2 worm cellular contexts compared by ENCODE assay signal in the genomic region with DNA sequence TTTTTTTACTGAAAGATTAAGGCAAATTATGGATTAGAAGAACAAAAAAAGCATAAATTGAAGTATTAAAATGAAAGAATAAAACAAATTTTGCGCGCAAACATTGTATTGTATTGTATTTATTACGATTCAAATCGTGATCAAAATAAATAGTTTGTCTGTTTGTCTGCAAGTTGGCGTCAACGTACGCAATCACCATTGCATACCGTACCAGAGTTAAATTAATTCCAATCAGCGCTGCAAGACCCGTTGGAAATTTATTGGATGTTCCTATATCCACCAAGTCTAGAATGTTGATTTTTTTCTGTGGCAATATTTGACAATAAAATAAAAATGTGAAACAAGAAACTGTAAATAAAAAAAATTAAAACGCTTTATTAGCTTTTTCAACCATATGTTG.
TF ChIP-seq lines count a peak whose summit lies in the region.

TSS of gene heri-1 (minus strand) at position 8 of the 400 bp plus-strand sequence.

TF ChIP-seq in whole organism, L4 larva, 104 proteins besides CTCF, POLR2A, EP300 and RAD21:
- no peak for TF ChIP-seq pha-4 (GFP tag; IDR thresholded peaks at IDR 0.05; lab: Robert Waterston, UW)
- no peak for TF ChIP-seq pha-4 (tag; optimal IDR thresholded peaks at IDR 0.05; lab: Kevin White, UChicago)
- peak; percentile 70 for TF ChIP-seq unc-130 (GFP tag; optimal IDR thresholded peaks at IDR 0.05; lab: Kevin White, UChicago)
- no peak for TF ChIP-seq mdl-1 (tag; optimal IDR thresholded peaks at IDR 0.05; lab: Kevin White, UChicago)
- TF ChIP-seq ama-1 (optimal IDR thresholded peaks at IDR 0.05; lab: Kevin White, UChicago): no peak
- no peak for TF ChIP-seq daf-19 (GFP tag; conservative IDR thresholded peaks at IDR 0.05; lab: Robert Waterston, UW)
- TF ChIP-seq lsy-2 (tag; optimal IDR thresholded peaks at IDR 0.05; lab: Kevin White, UChicago): peak in 1 of 2 experiments; percentile 4

TF ChIP-seq in whole organism, young adult, 124 proteins besides CTCF, POLR2A, EP300 and RAD21:
- TF ChIP-seq let-526 (GFP tag; IDR thresholded peaks at IDR 0.05; lab: Robert Waterston, UW): no peak
- peak; percentile 46 for TF ChIP-seq xnd-1 (tag; optimal IDR thresholded peaks at IDR 0.05; lab: Kevin White, UChicago)
- TF ChIP-seq lsl-1 (GFP tag; optimal IDR thresholded peaks at IDR 0.05; lab: Kevin White, UChicago): peak; percentile 91
- TF ChIP-seq aptf-2 (GFP tag; conservative IDR thresholded peaks at IDR 0.05; lab: Robert Waterston, UW): no peak
- no peak for TF ChIP-seq F22D6.2 (tag; optimal IDR thresholded peaks at IDR 0.05; lab: Kevin White, UChicago)
- no peak for TF ChIP-seq dpff-1 (tag; optimal IDR thresholded peaks at IDR 0.05; lab: Kevin White, UChicago)
- no peak for TF ChIP-seq bed-2 (GFP tag; IDR thresholded peaks at IDR 0.05; lab: Robert Waterston, UW)
- TF ChIP-seq ZK185.1 (tag; optimal IDR thresholded peaks at IDR 0.05; lab: Kevin White, UChicago; ENCODE audit: poor library complexity, severe bottlenecking): no peak
- no peak for TF ChIP-seq unc-130 (GFP tag; optimal IDR thresholded peaks at IDR 0.05; lab: Kevin White, UChicago)
- TF ChIP-seq dpl-1 (GFP tag; optimal IDR thresholded peaks at IDR 0.05; lab: Kevin White, UChicago): peak; percentile 26
- TF ChIP-seq madf-6 (GFP tag; IDR thresholded peaks at IDR 0.05; lab: Robert Waterston, UW): peak; percentile 79
- no peak for TF ChIP-seq hsf-1 (GFP tag; IDR thresholded peaks at IDR 0.05; lab: Robert Waterston, UW)
- TF ChIP-seq mel-28 (tag; optimal IDR thresholded peaks at IDR 0.05; lab: Kevin White, UChicago; ENCODE audit: borderline replicate concordance): no peak
- TF ChIP-seq lin-54 (GFP tag; optimal IDR thresholded peaks at IDR 0.05; lab: Kevin White, UChicago): peak; percentile 3
- TF ChIP-seq hlh-26 (GFP tag; conservative IDR thresholded peaks at IDR 0.05; lab: Robert Waterston, UW): no peak
- TF ChIP-seq rcor-1 (GFP tag; IDR thresholded peaks at IDR 0.05; lab: Robert Waterston, UW): no peak
- TF ChIP-seq ceh-91 (GFP tag; IDR thresholded peaks at IDR 0.05; lab: Robert Waterston, UW): peak; percentile 75
- TF ChIP-seq snpc-1.3 (tag; optimal IDR thresholded peaks at IDR 0.05; lab: Kevin White, UChicago; ENCODE audit: insufficient read depth): no peak
- TF ChIP-seq mcd-1 (GFP tag; IDR thresholded peaks at IDR 0.05; lab: Robert Waterston, UW): no peak
- TF ChIP-seq dox-1 (GFP tag; IDR thresholded peaks at IDR 0.05; lab: Robert Waterston, UW): peak; percentile 18; the same call in 1 of the 2 replicates
- TF ChIP-seq efl-1 (GFP tag; optimal IDR thresholded peaks at IDR 0.05; lab: Kevin White, UChicago): peak; percentile 38
- TF ChIP-seq madf-8 (GFP tag; conservative IDR thresholded peaks at IDR 0.05; lab: Robert Waterston, UW): peak; percentile 70
- no peak for TF ChIP-seq let-607 (tag; optimal IDR thresholded peaks at IDR 0.05; lab: Kevin White, UChicago)
- no peak for TF ChIP-seq ztf-28 (GFP tag; IDR thresholded peaks at IDR 0.05; lab: Robert Waterston, UW)
- TF ChIP-seq F57C9.4 (tag; optimal IDR thresholded peaks at IDR 0.05; lab: Kevin White, UChicago): no peak
- TF ChIP-seq Y53G8AR.9 (GFP tag; conservative IDR thresholded peaks at IDR 0.05; lab: Robert Waterston, UW): no peak
- peak; percentile 83 for TF ChIP-seq F33H1.4 (GFP tag; IDR thresholded peaks at IDR 0.05; lab: Robert Waterston, UW)
- TF ChIP-seq D2030.7 (GFP tag; IDR thresholded peaks at IDR 0.05; lab: Robert Waterston, UW): peak; percentile 66
- no peak for TF ChIP-seq ama-1 (optimal IDR thresholded peaks at IDR 0.05; lab: Kevin White, UChicago)
- TF ChIP-seq ama-1 (GFP tag; optimal IDR thresholded peaks at IDR 0.05; lab: Kevin White, UChicago): no peak
- TF ChIP-seq gei-17 (GFP tag; optimal IDR thresholded peaks at IDR 0.05; lab: Kevin White, UChicago): no peak
- TF ChIP-seq B0261.1 (tag; optimal IDR thresholded peaks at IDR 0.05; lab: Kevin White, UChicago): no peak
- TF ChIP-seq pha-4 (tag; optimal IDR thresholded peaks at IDR 0.05; lab: Kevin White, UChicago): no peak
- TF ChIP-seq ztf-22 (GFP tag; optimal IDR thresholded peaks at IDR 0.05; lab: Kevin White, UChicago): no peak
- TF ChIP-seq F49E8.2 (tag; optimal IDR thresholded peaks at IDR 0.05; lab: Kevin White, UChicago; ENCODE audit: insufficient read depth): peak; percentile 38

Comparison
In these comparisons a context has a peak if more than half of its experiments do, and no peak if none do; other contexts are left out.
1. Of the 7 proteins assayed by ChIP-seq in both whole organism, young adult and whole organism, L4 larva: peak only in whole organism, young adult: F49E8.2 and dpl-1; only in whole organism, L4 larva: unc-130; in both: none; in neither: 4.